Worm (Caenorhabditis elegans): ENCODE data around the gene F08D12.2.

F08D12.2 gene

ce11 chrII:2800550-2801233 lies 19.2 kb downstream of the F08D12.2 start, which contains the start of gene nhr-119 (continued):
- TF ChIP-seq lim-7 (GFP tag; IDR thresholded peaks at IDR 0.05) (no peak), zip-11 (GFP tag; IDR thresholded peaks at IDR 0.05) (no peak), mes-2 (tag; optimal IDR thresholded peaks at IDR 0.05; ENCODE audit: poor library complexity, severe bottlenecking) (peak; percentile 68), hlh-11 (tag; optimal IDR thresholded peaks at IDR 0.05) (peak; percentile 93), rbr-2 (tag; optimal IDR thresholded peaks at IDR 0.05) (peak; percentile 12), dpl-1 (GFP tag; optimal IDR thresholded peaks at IDR 0.05) (peak; percentile 26), aha-1 (tag) (peak; percentile 64), aly-2 (tag; optimal IDR thresholded peaks at IDR 0.05) (no peak), ceh-82 (tag; optimal IDR thresholded peaks at IDR 0.05) (no peak), Y48G9A.11 (GFP tag; IDR thresholded peaks at IDR 0.05) (no peak), ceh-62 (tag; optimal IDR thresholded peaks at IDR 0.05) (no peak), mxl-3 (GFP tag; optimal IDR thresholded peaks at IDR 0.05) (peak; percentile 89), tra-1 (GFP tag; IDR thresholded peaks at IDR 0.05) (peak; percentile 83), mdl-1 (tag; optimal IDR thresholded peaks at IDR 0.05) (peak; percentile 11 to 81), lin-1 (GFP tag; IDR thresholded peaks at IDR 0.05) (peak; percentile 74), nhr-6 (tag; optimal IDR thresholded peaks at IDR 0.05) (peak; percentile 44), Y105C5A.15 (GFP tag; IDR thresholded peaks at IDR 0.05) (no peak), T20F7.1 (GFP tag; optimal IDR thresholded peaks at IDR 0.05) (no peak), nhr-77 (tag; optimal IDR thresholded peaks at IDR 0.05) (peak; percentile 45), R02D3.7 (tag; optimal IDR thresholded peaks at IDR 0.05) (no peak), nhr-48 (tag; optimal IDR thresholded peaks at IDR 0.05) (peak; percentile 93), daf-8 (GFP tag; IDR thresholded peaks at IDR 0.05) (no peak), hmg-1.1 (GFP tag; IDR thresholded peaks at IDR 0.05) (peak; percentile 59), dmd-6 (GFP tag; IDR thresholded peaks at IDR 0.05) (peak; percentile 91), pqm-1 (tag; optimal IDR thresholded peaks at IDR 0.05) (peak; percentile 56), duxl-1 (tag; optimal IDR thresholded peaks at IDR 0.05; ENCODE audit: poor library complexity) (peak; percentile 47), F26F4.8 (GFP tag; conservative IDR thresholded peaks at IDR 0.05) (no peak), ama-1 (optimal IDR thresholded peaks at IDR 0.05) (no peak), nhr-10 (tag; optimal IDR thresholded peaks at IDR 0.05) (peak; percentile 8), ctbp-1 (GFP tag; IDR thresholded peaks at IDR 0.05) (no peak), nhr-42 (GFP tag; IDR thresholded peaks at IDR 0.05) (no peak), mdt-29 (GFP tag; IDR thresholded peaks at IDR 0.05) (0 out of 2 replicates have a peak, but pooled peaks have one; percentile 31), F49E8.2 (tag; optimal IDR thresholded peaks at IDR 0.05; ENCODE audit: borderline replicate concordance) (no peak), ces-1 (GFP tag; optimal IDR thresholded peaks at IDR 0.05) (no peak), F37D6.2 (tag; optimal IDR thresholded peaks at IDR 0.05) (no peak), unc-62 (GFP tag; optimal IDR thresholded peaks at IDR 0.05 in 1 of 2) (peak in 1 of 2 experiments; percentile 68), unc-62 (tag; optimal IDR thresholded peaks at IDR 0.05) (no peak), cey-2 (tag; optimal IDR thresholded peaks at IDR 0.05; ENCODE audit: borderline replicate concordance, insufficient read depth) (peak; percentile 51), F44E2.7 (GFP tag; IDR thresholded peaks at IDR 0.05) (no peak), nhr-11 (tag; optimal IDR thresholded peaks at IDR 0.05) (no peak), daf-16 (GFP tag; optimal IDR thresholded peaks at IDR 0.05) (peak in 1 of 2 experiments; percentile 15), daf-16 (tag; optimal IDR thresholded peaks at IDR 0.05) (peak; percentile 37), egl-27 (tag; optimal IDR thresholded peaks at IDR 0.05) (no peak), zfp-3 (GFP tag; conservative IDR thresholded peaks at IDR 0.05) (no peak), madf-5 (GFP tag; IDR thresholded peaks at IDR 0.05) (no peak)

Data from whole organism, L4 larva.